Fruit fly (Drosophila melanogaster) S2 (cell line): ENCODE data around the gene PolG2.

Experiments
- CG8478 ChIP-seq: fragments of >200 bp; optimal IDR thresholded peaks from 2 replicates; lab custom pipeline; 2018
- CTCF ChIP-seq, 2 experiments: fragments of >200 bp; optimal IDR thresholded peaks; 2 replicates each; lab custom pipeline; 2018

DNA sequence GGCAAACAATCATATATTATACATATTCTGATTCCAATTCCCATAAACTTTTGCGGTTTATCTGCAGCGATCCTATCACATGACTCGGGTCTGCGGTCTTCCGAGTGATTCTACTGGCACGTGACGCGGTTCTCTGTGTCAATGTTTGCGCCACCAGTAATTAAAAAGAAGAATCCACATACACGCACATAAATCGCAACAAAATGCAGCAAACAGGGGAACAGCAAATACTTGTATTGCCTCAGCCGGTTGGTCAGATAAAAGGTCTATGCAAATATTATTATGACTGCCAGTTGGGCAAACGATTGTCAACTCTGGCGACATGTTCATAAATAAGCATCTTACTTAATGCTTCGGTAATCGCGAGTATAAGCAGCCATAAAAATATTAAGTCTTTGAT is 24.9 kb downstream of the PolG2 start:
- TF ChIP-seq CTCF (optimal IDR thresholded peaks at IDR 0.05; lab: Kevin White, UChicago) (no peak), CG8478 (no peak)
